Fruit fly (Drosophila melanogaster) whole organism, embryonic: ENCODE data around the gene CG11068.

ENCODE experiments used
- CG14667 ChIP-seq: fragments of 200-800 bp; sonication (Bioruptor generic); IDR thresholded peaks from 2 replicates; pipeline ENCODE4 v1.3.6; 2022; ENCODE audit warnings: missing biosample characterization, missing genetic modification characterization
- CG33213 ChIP-seq: fragments of 200-800 bp; sonication (Bioruptor generic); optimal IDR thresholded peaks from 3 replicates; lab custom pipeline; 2016; ENCODE audit warnings: missing biosample characterization, missing genetic modification characterization
- CG7987 ChIP-seq: fragments of 200-800 bp; sonication (Bioruptor generic); optimal IDR thresholded peaks from 2 replicates; lab custom pipeline; 2018; ENCODE audit warnings: missing biosample characterization, mild to moderate bottlenecking, missing genetic modification characterization, moderate library complexity
- Lim3 ChIP-seq: fragments of 200-800 bp; sonication (Bioruptor generic); IDR thresholded peaks from 2 replicates; pipeline ENCODE4 v1.3.6; 2022; ENCODE audit warnings: missing biosample characterization, missing genetic modification characterization
- Mrtf ChIP-seq: fragments of 200-800 bp; sonication (Bioruptor generic); IDR thresholded peaks from 3 replicates; pipeline ENCODE4 v1.3.6; 2022; ENCODE audit warnings: missing biosample characterization, missing genetic modification characterization
- Sin3A ChIP-seq: fragments of >200 bp; optimal IDR thresholded peaks from 2 replicates; lab custom pipeline; 2018
- caup ChIP-seq: fragments of 200-800 bp; sonication (Bioruptor generic); optimal IDR thresholded peaks from 3 replicates; lab custom pipeline; 2017; ENCODE audit warnings: missing biosample characterization, mild to moderate bottlenecking, missing genetic modification characterization, moderate library complexity; ENCODE audit not compliant: severe bottlenecking
- inv ChIP-seq: fragments of 200-800 bp; sonication (Bioruptor generic); IDR thresholded peaks from 2 replicates; pipeline ENCODE4 v1.3.6; 2022; ENCODE audit warnings: missing biosample characterization, missing genetic modification characterization; ENCODE audit not compliant: partially characterized antibody
- lmd ChIP-seq: fragments of 200-800 bp; sonication (Bioruptor generic); IDR thresholded peaks from 2 replicates; pipeline ENCODE4 v1.3.6; 2022; ENCODE audit warnings: missing biosample characterization, missing genetic modification characterization
- pho ChIP-seq: fragments of 200-800 bp; sonication (Bioruptor generic); optimal IDR thresholded peaks from 2 replicates; lab custom pipeline; 2016; ENCODE audit warnings: missing biosample characterization, missing genetic modification characterization

dm6 chrX:13954286-13954685, 750 bp upstream of the CG11068 start:
- no peak for TF ChIP-seq Sin3A (lab: Kevin White, UChicago)
- no peak for TF ChIP-seq pho (GFP tag; lab: Kevin White, UChicago)
- no peak for TF ChIP-seq Mrtf (GFP tag; lab: Robert Waterston, UW)
- no peak for TF ChIP-seq lmd
- no peak for TF ChIP-seq CG7987 (GFP tag; lab: Kevin White, UChicago)
- no peak for TF ChIP-seq caup
- no peak for TF ChIP-seq Lim3 (GFP tag; lab: Robert Waterston, UW)
- TF ChIP-seq inv (GFP tag; lab: Robert Waterston, UW): no peak
- no peak for TF ChIP-seq CG33213 (GFP tag; lab: Kevin White, UChicago)
- TF ChIP-seq CG14667 (GFP tag; lab: Robert Waterston, UW): no peak
